Fruit fly (Drosophila melanogaster): ENCODE measurements around the gene CG10470.

Gene CG10470

DNA sequence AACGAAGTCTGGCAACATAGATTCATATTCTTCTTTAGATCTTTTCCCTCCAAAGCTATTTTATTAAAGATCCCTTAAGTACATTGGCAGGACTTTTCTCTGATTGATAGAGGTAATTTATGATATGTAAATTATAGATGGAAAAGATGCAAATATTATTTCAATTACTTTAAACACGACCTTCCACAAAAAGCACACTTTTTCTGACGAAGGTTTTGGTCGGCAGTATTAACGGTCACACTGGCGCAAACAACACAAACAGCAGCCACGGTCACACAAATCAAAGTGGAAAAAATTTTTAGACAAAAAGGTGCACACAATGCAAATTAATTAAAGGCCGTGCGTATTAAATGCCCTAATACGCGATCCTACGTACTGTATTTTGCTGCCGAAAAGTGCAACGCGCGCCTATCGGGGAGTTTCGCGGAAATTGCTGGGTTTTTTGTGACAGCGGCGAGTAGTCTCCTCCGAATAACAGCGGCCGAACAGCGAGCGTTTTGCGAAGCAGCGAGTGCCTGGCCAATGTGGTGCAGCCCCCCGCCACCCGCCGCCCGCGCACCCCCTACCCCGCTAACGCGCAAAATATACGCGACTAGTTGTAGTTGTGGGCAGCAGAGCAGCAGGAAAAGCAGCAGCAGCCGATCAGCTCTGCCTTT, 5.1 kb downstream of the CG10470 start, which contains the start of gene CG10492:
CG10492 (plus strand) TSS at position 219 of the 656 bp plus-strand sequence.
- TF ChIP-seq gl (tag; optimal IDR thresholded peaks at IDR 0.05) (no peak), CG4496 (GFP tag; IDR thresholded peaks at IDR 0.05) (peak; percentile 31; the same call in 2 of the 3 replicates)

DNA sequence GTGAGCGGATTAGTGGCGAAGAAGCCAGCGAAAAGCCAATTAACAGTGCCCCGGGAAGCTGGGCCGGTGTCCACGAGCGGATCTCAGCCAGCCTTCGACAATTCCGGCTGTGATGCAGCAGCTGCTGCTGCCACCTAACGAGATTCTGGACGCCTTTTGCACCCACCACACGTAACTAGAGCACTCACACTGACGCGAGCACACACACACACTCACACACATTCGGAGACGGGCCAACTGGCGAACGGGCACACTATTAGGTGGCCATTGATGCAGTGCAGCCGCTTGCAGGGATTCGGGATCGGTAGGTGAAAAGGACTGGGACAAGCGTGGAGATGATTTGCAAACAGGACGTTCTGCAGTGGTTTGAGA, 5.6 kb downstream of the CG10470 start:
- TF ChIP-seq CG8301 (tag; optimal IDR thresholded peaks at IDR 0.05) (no peak), CG17806 (tag; optimal IDR thresholded peaks at IDR 0.05) (no peak), Snoo (tag; optimal IDR thresholded peaks at IDR 0.05) (no peak), EcR (GFP tag; optimal IDR thresholded peaks at IDR 0.05) (no peak), Pif1A (GFP tag; optimal IDR thresholded peaks at IDR 0.05) (no peak), CG10348 (GFP tag; IDR thresholded peaks at IDR 0.05) (no peak), Ets98B (GFP tag; IDR thresholded peaks at IDR 0.05) (no peak), CG13204 (GFP tag; optimal IDR thresholded peaks at IDR 0.05) (no peak), rn (GFP tag; IDR thresholded peaks at IDR 0.05) (no peak)

- no peak for TF ChIP-seq rn (GFP tag; IDR thresholded peaks at IDR 0.05)
- no peak for TF ChIP-seq CG4496 (GFP tag; IDR thresholded peaks at IDR 0.05)
- TF ChIP-seq CG17806 (tag; optimal IDR thresholded peaks at IDR 0.05): no peak
- no peak for TF ChIP-seq CG15710 (tag; optimal IDR thresholded peaks at IDR 0.05)
- TF ChIP-seq Pif1A (GFP tag; optimal IDR thresholded peaks at IDR 0.05): no peak
- no peak for TF ChIP-seq D1 (tag; optimal IDR thresholded peaks at IDR 0.05)
Observed at dm6 chr2L:19057799-19058198, 8.9 kb downstream of the CG10470 start.

DNA sequence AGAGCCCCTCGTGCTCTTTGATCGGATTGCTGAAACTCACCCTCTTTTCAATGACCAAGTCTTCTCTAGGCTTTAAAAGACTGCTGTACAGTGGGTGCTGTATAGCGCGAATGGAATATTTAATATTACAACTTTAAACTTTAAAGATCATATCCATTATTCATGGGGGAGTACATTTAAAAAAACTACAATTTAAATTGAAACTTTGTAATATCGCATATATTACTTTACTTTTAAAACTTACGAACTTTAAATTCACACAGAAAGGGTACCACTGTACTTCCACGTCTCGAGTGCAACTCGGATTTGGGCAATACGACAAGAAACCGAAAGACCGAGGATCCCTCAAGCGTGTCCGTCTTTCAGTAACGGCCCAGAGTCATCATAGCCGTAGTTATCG, 10.0 kb downstream of the CG10470 start, which contains the start of gene Phlpp:
Phlpp (plus strand) TSS at position 214 of the 400 bp plus-strand sequence.
- no peak for TF ChIP-seq CG8301 (tag; optimal IDR thresholded peaks at IDR 0.05)
- TF ChIP-seq CG8159 (tag; optimal IDR thresholded peaks at IDR 0.05): peak; percentile 53
- TF ChIP-seq rn (GFP tag; IDR thresholded peaks at IDR 0.05): no peak
- no peak for TF ChIP-seq Pif1B (GFP tag; optimal IDR thresholded peaks at IDR 0.05)
- TF ChIP-seq CG34367 (tag; optimal IDR thresholded peaks at IDR 0.05): peak; percentile 1
- TF ChIP-seq D1 (tag; optimal IDR thresholded peaks at IDR 0.05): no peak
- TF ChIP-seq CG10348 (GFP tag; IDR thresholded peaks at IDR 0.05): no peak
- TF ChIP-seq CG14655 (GFP tag; optimal IDR thresholded peaks at IDR 0.05): no peak
- TF ChIP-seq Pif1A (GFP tag; optimal IDR thresholded peaks at IDR 0.05): no peak
- peak; percentile 40 for TF ChIP-seq CG9948 (tag; optimal IDR thresholded peaks at IDR 0.05)
- TF ChIP-seq CG12605 (GFP tag; IDR thresholded peaks at IDR 0.05): no peak
- TF ChIP-seq CG32121 (GFP tag; IDR thresholded peaks at IDR 0.05): peak; percentile 69
- TF ChIP-seq Snoo (tag; optimal IDR thresholded peaks at IDR 0.05): no peak
- peak; percentile 50 for TF ChIP-seq CG17806 (tag; optimal IDR thresholded peaks at IDR 0.05)
- TF ChIP-seq CG15710 (tag; optimal IDR thresholded peaks at IDR 0.05): no peak
- TF ChIP-seq CG4496 (GFP tag; IDR thresholded peaks at IDR 0.05): peak; percentile 38; the same call in 1 of the 3 replicates
- 0 out of 3 replicates have a peak, but pooled peaks have one; percentile 5 for TF ChIP-seq fd96Ca (GFP tag; IDR thresholded peaks at IDR 0.05)
- TF ChIP-seq gl (tag; optimal IDR thresholded peaks at IDR 0.05): no peak
- TF ChIP-seq EcR (GFP tag; optimal IDR thresholded peaks at IDR 0.05): no peak
- TF ChIP-seq Ets98B (GFP tag; IDR thresholded peaks at IDR 0.05): peak; percentile 69
- no peak for TF ChIP-seq CG13204 (GFP tag; optimal IDR thresholded peaks at IDR 0.05)

DNA sequence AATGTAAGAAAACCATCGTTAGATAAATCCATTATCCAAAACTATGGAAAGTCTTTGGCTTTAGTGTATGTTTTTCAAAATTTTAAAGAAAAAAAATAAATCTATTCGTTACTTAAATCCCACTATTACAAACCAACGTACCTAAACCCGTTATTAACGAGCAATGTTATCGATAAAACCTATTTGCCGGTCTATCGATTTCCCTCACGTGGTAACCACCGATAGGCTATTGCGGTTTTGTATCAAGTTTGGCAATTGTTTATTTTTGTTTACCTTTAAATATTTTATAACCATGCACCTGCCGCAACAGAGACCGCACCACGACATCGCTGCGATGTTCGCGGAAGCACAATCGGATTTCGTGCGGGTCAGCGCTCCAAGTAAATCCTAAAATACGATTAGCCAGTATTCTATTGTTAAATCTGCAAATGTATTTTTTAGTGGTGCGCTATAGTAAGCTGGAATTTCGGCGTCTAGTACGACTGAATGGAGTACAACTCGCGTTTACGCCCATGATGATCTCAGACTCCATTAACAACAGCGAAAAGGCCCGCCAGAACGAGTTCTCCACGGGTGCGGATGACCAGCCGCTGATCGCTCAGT, 14.3 kb downstream of the CG10470 start, which contains the start of gene Dus4:
Dus4 (plus strand) TSS at position 206 of the 603 bp plus-strand sequence.
- TF ChIP-seq CG15710 (tag; optimal IDR thresholded peaks at IDR 0.05) (no peak), CG4496 (GFP tag; IDR thresholded peaks at IDR 0.05) (no peak), Pif1A (GFP tag; optimal IDR thresholded peaks at IDR 0.05) (no peak), EcR (GFP tag; optimal IDR thresholded peaks at IDR 0.05) (no peak), Pif1B (GFP tag; optimal IDR thresholded peaks at IDR 0.05) (no peak), CG8301 (tag; optimal IDR thresholded peaks at IDR 0.05) (no peak), fd96Ca (GFP tag; IDR thresholded peaks at IDR 0.05) (no peak), CG8159 (tag; optimal IDR thresholded peaks at IDR 0.05) (no peak), CG13204 (GFP tag; optimal IDR thresholded peaks at IDR 0.05) (no peak), CG34367 (tag; optimal IDR thresholded peaks at IDR 0.05) (no peak)

dm6 chr2L:19064706-19065105, 15.8 kb downstream of the CG10470 start, which contains the start of gene CG17343:
CG17343 (plus strand) TSS chr2L:19064929.
- TF ChIP-seq D1 (tag; optimal IDR thresholded peaks at IDR 0.05): no peak
- TF ChIP-seq Pif1A (GFP tag; optimal IDR thresholded peaks at IDR 0.05): no peak
- no peak for TF ChIP-seq CG8301 (tag; optimal IDR thresholded peaks at IDR 0.05)
- no peak for TF ChIP-seq CG32121 (GFP tag; IDR thresholded peaks at IDR 0.05)
- TF ChIP-seq CG15710 (tag; optimal IDR thresholded peaks at IDR 0.05): no peak
- TF ChIP-seq CG9948 (tag; optimal IDR thresholded peaks at IDR 0.05): no peak
- TF ChIP-seq gl (tag; optimal IDR thresholded peaks at IDR 0.05): no peak
- no peak for TF ChIP-seq CG4496 (GFP tag; IDR thresholded peaks at IDR 0.05)
- no peak for TF ChIP-seq CG12605 (GFP tag; IDR thresholded peaks at IDR 0.05)
- no peak for TF ChIP-seq Pif1B (GFP tag; optimal IDR thresholded peaks at IDR 0.05)
- no peak for TF ChIP-seq CG8159 (tag; optimal IDR thresholded peaks at IDR 0.05)
- TF ChIP-seq CG17806 (tag; optimal IDR thresholded peaks at IDR 0.05): no peak
- TF ChIP-seq CG13204 (GFP tag; optimal IDR thresholded peaks at IDR 0.05): no peak
- no peak for TF ChIP-seq Snoo (tag; optimal IDR thresholded peaks at IDR 0.05)
- TF ChIP-seq CG10348 (GFP tag; IDR thresholded peaks at IDR 0.05): no peak
- TF ChIP-seq CG34367 (tag; optimal IDR thresholded peaks at IDR 0.05): no peak
- no peak for TF ChIP-seq CG14655 (GFP tag; optimal IDR thresholded peaks at IDR 0.05)
- no peak for TF ChIP-seq fd96Ca (GFP tag; IDR thresholded peaks at IDR 0.05)
- TF ChIP-seq EcR (GFP tag; optimal IDR thresholded peaks at IDR 0.05): no peak
